Worm (Caenorhabditis elegans) whole organism, early embryonic: Measurements from ENCODE around the gene F19B10.13.

ENCODE experiments used
- B0310.2 ChIP-seq: sonication (generic microtip); optimal IDR thresholded peaks from 2 replicates; lab custom pipeline; 2016; ENCODE audit warnings: mild to moderate bottlenecking, missing genetic modification characterization, missing compliant biosample characterization
- F13C5.2 ChIP-seq: sonication (generic microtip); optimal IDR thresholded peaks from 2 replicates; lab custom pipeline; 2017; ENCODE audit warnings: mild to moderate bottlenecking, missing genetic modification characterization, inconsistent platforms, missing compliant biosample characterization
- aly-1 ChIP-seq: sonication (generic microtip); optimal IDR thresholded peaks from 2 replicates; lab custom pipeline; 2016; ENCODE audit warnings: missing genetic modification characterization, missing compliant biosample characterization
- ama-1 ChIP-seq: fragments of 150-350 bp; optimal IDR thresholded peaks from 2 replicates; lab custom pipeline; 2014
- ceh-13 ChIP-seq: fragments of 200-800 bp; sonication (Bioruptor generic); optimal IDR thresholded peaks from 2 replicates; lab custom pipeline; 2018; ENCODE audit warnings: mild to moderate bottlenecking, missing genetic modification characterization, missing compliant biosample characterization
- ceh-36 ChIP-seq: sonication (generic microtip); optimal IDR thresholded peaks from 2 replicates; lab custom pipeline; 2016; ENCODE audit warnings: missing genetic modification characterization, inconsistent platforms, missing compliant biosample characterization
- ets-7 ChIP-seq: sonication (generic microtip); optimal IDR thresholded peaks from 2 replicates; lab custom pipeline; 2016; ENCODE audit warnings: missing genotype, missing genetic modification characterization, missing compliant biosample characterization
- flt-1 ChIP-seq: fragments of 200-800 bp; sonication (Bioruptor generic); IDR thresholded peaks from 2 replicates; pipeline ENCODE4 v1.3.6; 2022; ENCODE audit warnings: missing genetic modification characterization, missing compliant biosample characterization
- hmbx-1 ChIP-seq: sonication (generic microtip); optimal IDR thresholded peaks from 2 replicates; lab custom pipeline; 2016; ENCODE audit warnings: mild to moderate bottlenecking, missing genetic modification characterization, missing compliant biosample characterization
- hmg-4 ChIP-seq: fragments of 200-800 bp; sonication (Bioruptor generic); optimal IDR thresholded peaks from 2 replicates; lab custom pipeline; 2018; ENCODE audit warnings: mild to moderate bottlenecking, missing genetic modification characterization, missing compliant biosample characterization
- hnd-1 ChIP-seq: sonication (generic microtip); optimal IDR thresholded peaks from 2 replicates; lab custom pipeline; 2016; ENCODE audit warnings: missing genetic modification characterization, missing compliant biosample characterization
- pes-1 ChIP-seq: fragments of 200-800 bp; sonication (Bioruptor generic); IDR thresholded peaks from 2 replicates; pipeline ENCODE4 v1.3.6; 2022; ENCODE audit warnings: missing genetic modification reagents, missing genetic modification characterization, missing compliant biosample characterization
- scrt-1 ChIP-seq: fragments of 200-800 bp; sonication (Bioruptor generic); IDR thresholded peaks from 2 replicates; pipeline ENCODE4 v1.3.6; 2022; ENCODE audit warnings: missing genetic modification characterization, missing compliant biosample characterization
- sea-1 ChIP-seq: fragments of 200-800 bp; sonication (Bioruptor generic); conservative IDR thresholded peaks from 2 replicates; pipeline ENCODE4 v1.3.6; 2022; ENCODE audit warnings: missing genetic modification characterization, missing compliant biosample characterization
- tbx-11 ChIP-seq: fragments of 200-800 bp; sonication (Bioruptor generic); IDR thresholded peaks from 2 replicates; pipeline ENCODE4 v1.3.6; 2022; ENCODE audit warnings: missing genetic modification characterization, missing compliant biosample characterization
- tbx-37 ChIP-seq: fragments of 200-800 bp; sonication (Bioruptor generic); conservative IDR thresholded peaks from 2 replicates; pipeline ENCODE4 v1.3.6; 2022; ENCODE audit warnings: missing genetic modification reagents, missing genetic modification characterization, missing compliant biosample characterization
- tra-4 ChIP-seq: sonication (generic microtip); optimal IDR thresholded peaks from 2 replicates; lab custom pipeline; 2017; ENCODE audit warnings: missing genetic modification characterization, missing compliant biosample characterization

The F19B10.13 gene

DNA sequence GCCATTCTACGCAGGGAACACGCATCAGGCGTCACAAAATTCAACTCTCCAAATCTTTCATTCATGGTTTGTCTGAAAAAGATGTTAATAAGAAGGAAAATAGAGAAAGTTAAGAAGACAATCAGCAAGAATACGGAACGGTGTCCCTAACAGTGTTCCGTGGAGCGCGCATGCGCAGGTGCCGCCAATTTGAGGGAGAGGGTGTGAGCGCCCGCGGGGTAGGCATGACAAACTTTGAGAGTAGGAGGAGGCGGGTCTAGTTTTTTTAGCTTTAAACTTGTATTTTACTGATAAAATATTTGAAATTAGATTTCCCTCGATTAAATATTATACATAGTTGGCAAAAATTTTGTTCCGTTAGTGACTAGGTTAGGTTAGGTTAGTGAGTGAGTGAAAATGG is 18.3 kb downstream of the F19B10.13 start:
- no peak for TF ChIP-seq pes-1
- no peak for TF ChIP-seq ets-7 (tag; lab: Kevin White, UChicago)
- TF ChIP-seq hnd-1 (tag; lab: Kevin White, UChicago): no peak
- no peak for TF ChIP-seq tbx-11 (GFP tag; lab: Robert Waterston, UW)
- TF ChIP-seq tra-4 (tag; lab: Kevin White, UChicago): no peak
- no peak for TF ChIP-seq ama-1 (lab: Kevin White, UChicago)
- TF ChIP-seq aly-1 (tag; lab: Kevin White, UChicago): no peak
- TF ChIP-seq ceh-36 (tag; lab: Kevin White, UChicago): no peak
- TF ChIP-seq flt-1 (GFP tag; lab: Robert Waterston, UW): no peak
- no peak for TF ChIP-seq F13C5.2 (tag; lab: Kevin White, UChicago)
- no peak for TF ChIP-seq ceh-13 (GFP tag; lab: Kevin White, UChicago)
- TF ChIP-seq scrt-1 (GFP tag; lab: Robert Waterston, UW): no peak
- no peak for TF ChIP-seq hmg-4 (GFP tag; lab: Kevin White, UChicago)
- no peak for TF ChIP-seq tbx-37 (GFP tag; lab: Robert Waterston, UW)
- no peak for TF ChIP-seq hmbx-1 (tag; lab: Kevin White, UChicago)
- no peak for TF ChIP-seq sea-1 (GFP tag; lab: Robert Waterston, UW)
- TF ChIP-seq B0310.2 (tag; lab: Kevin White, UChicago): no peak

- no peak for TF ChIP-seq scrt-1 (GFP tag; lab: Robert Waterston, UW)
These were observed 19.4 kb downstream of the F19B10.13 start, which contains the start of gene F19B10.10 for ce11 chrII:3681365-3682083. TSS of gene F19B10.10 (minus strand) at chrII:3681415.

ce11 chrII:3682770-3683234 is 20.7 kb downstream of the F19B10.13 start, which contains the start of gene F19B10.1:
TSS of gene F19B10.1 (plus strand) at chrII:3683184.
- TF ChIP-seq ets-7 (tag; lab: Kevin White, UChicago) (no peak), tbx-37 (GFP tag; lab: Robert Waterston, UW) (no peak), sea-1 (GFP tag; lab: Robert Waterston, UW) (no peak), ceh-36 (tag; lab: Kevin White, UChicago) (no peak), hnd-1 (tag; lab: Kevin White, UChicago) (no peak), hmg-4 (GFP tag; lab: Kevin White, UChicago) (no peak), scrt-1 (GFP tag; lab: Robert Waterston, UW) (no peak), ceh-13 (GFP tag; lab: Kevin White, UChicago) (no peak), B0310.2 (tag; lab: Kevin White, UChicago) (no peak), flt-1 (GFP tag; lab: Robert Waterston, UW) (no peak), F13C5.2 (tag; lab: Kevin White, UChicago) (no peak), tra-4 (tag; lab: Kevin White, UChicago) (no peak), tbx-11 (GFP tag; lab: Robert Waterston, UW) (no peak), aly-1 (tag; lab: Kevin White, UChicago) (no peak), hmbx-1 (tag; lab: Kevin White, UChicago) (no peak), ama-1 (lab: Kevin White, UChicago) (no peak), pes-1 (no peak)

DNA sequence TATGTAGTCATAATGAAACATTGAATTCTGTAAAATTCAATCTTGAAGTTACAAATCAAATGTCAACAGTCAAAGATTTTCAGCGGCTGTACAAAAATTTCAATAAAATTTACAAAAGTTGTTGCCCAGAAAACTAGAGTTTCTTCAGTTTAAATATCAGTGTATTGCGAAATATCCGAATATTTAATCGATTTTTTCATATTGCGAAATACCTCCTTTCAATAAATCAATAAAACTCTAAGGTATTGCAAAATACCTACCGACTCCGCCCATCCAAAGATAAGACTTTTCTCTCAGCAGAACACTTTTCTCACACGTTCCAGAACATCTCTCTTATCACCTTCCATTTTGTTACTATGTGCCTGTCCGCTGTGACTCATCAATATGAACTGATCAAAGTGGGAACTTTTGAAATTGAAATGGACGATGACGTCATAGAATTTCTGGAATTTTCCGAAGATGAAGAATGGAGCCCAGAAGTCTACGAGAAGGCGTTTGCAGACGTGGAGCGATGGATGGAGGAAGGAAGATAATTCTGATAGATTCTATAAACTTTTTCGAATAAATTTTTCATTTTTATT is 22.5 kb downstream of the F19B10.13 start:
- no peak for TF ChIP-seq hmg-4 (GFP tag; lab: Kevin White, UChicago)
- TF ChIP-seq sea-1 (GFP tag; lab: Robert Waterston, UW): no peak
- no peak for TF ChIP-seq tbx-11 (GFP tag; lab: Robert Waterston, UW)
- TF ChIP-seq ceh-13 (GFP tag; lab: Kevin White, UChicago): no peak
- TF ChIP-seq B0310.2 (tag; lab: Kevin White, UChicago): no peak
- TF ChIP-seq ets-7 (tag; lab: Kevin White, UChicago): no peak
- TF ChIP-seq pes-1: no peak
- no peak for TF ChIP-seq scrt-1 (GFP tag; lab: Robert Waterston, UW)
- TF ChIP-seq hmbx-1 (tag; lab: Kevin White, UChicago): no peak
- TF ChIP-seq aly-1 (tag; lab: Kevin White, UChicago): no peak

DNA sequence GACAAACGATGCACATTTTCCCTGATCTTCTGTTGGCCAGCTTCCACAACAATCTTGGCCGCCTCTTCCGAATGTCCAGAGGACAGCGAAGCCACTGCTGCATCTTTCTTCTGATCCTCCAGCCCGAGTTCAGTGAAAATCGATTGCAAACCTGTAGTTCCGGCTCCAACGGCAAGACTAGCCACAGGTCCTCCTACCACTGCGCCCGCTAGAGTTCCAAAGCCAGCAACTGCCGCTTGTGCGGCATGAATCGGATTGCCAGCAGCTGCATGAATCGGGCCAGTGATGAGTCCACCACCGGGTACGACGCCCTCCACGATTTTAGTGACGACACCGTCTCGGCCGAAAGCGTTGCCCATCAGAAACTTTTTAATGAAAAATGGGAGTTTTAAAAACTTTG is 26.3 kb downstream of the F19B10.13 start, which contains the start of gene ifas-1:
TSS of gene ifas-1 (minus strand) at position 387 of the 400 bp plus-strand sequence.
- TF ChIP-seq B0310.2 (tag; lab: Kevin White, UChicago) (no peak), ama-1 (lab: Kevin White, UChicago) (no peak), scrt-1 (GFP tag; lab: Robert Waterston, UW) (no peak), sea-1 (GFP tag; lab: Robert Waterston, UW) (no peak), F13C5.2 (tag; lab: Kevin White, UChicago) (no peak), ceh-13 (GFP tag; lab: Kevin White, UChicago) (no peak), aly-1 (tag; lab: Kevin White, UChicago) (no peak), hmg-4 (GFP tag; lab: Kevin White, UChicago) (no peak), ets-7 (tag; lab: Kevin White, UChicago) (no peak), tbx-37 (GFP tag; lab: Robert Waterston, UW) (no peak), flt-1 (GFP tag; lab: Robert Waterston, UW) (no peak), ceh-36 (tag; lab: Kevin White, UChicago) (no peak), hmbx-1 (tag; lab: Kevin White, UChicago) (no peak), hnd-1 (tag; lab: Kevin White, UChicago) (no peak)

DNA sequence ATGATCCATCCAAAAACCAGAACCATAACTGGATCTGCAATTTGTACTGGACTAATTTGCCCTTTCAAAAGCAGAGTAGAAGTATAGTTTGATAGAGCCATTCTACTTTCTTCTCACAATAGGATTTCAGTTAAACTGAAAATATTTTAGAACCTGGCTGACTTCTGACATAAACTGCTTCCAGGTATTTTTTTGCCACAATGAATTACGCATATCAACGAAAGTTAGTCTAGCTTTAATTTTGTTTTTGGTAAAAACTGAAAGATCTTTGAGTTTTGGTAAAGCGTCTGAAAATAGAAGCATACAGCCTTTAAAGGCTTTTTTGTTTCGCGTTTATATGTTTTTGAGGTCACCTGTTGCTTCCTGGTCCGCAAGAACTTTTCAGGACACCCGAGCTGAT is 28.6 kb downstream of the F19B10.13 start, which contains the start of gene srx-101:
TSS of gene srx-101 (minus strand) at position 101 of the 400 bp plus-strand sequence.
- TF ChIP-seq ama-1 (lab: Kevin White, UChicago) (no peak), tbx-37 (GFP tag; lab: Robert Waterston, UW) (no peak), ceh-36 (tag; lab: Kevin White, UChicago) (no peak), hmbx-1 (tag; lab: Kevin White, UChicago) (no peak), ceh-13 (GFP tag; lab: Kevin White, UChicago) (no peak), pes-1 (no peak), B0310.2 (tag; lab: Kevin White, UChicago) (no peak), F13C5.2 (tag; lab: Kevin White, UChicago) (no peak), ets-7 (tag; lab: Kevin White, UChicago) (no peak), tra-4 (tag; lab: Kevin White, UChicago) (no peak), tbx-11 (GFP tag; lab: Robert Waterston, UW) (no peak), hmg-4 (GFP tag; lab: Kevin White, UChicago) (no peak), flt-1 (GFP tag; lab: Robert Waterston, UW) (no peak), aly-1 (tag; lab: Kevin White, UChicago) (no peak), hnd-1 (tag; lab: Kevin White, UChicago) (no peak)
